Fruit fly (Drosophila melanogaster): ENCODE results near the gene Drak.

- TF ChIP-seq Sin3A (optimal IDR thresholded peaks at IDR 0.05) = no peak
- no peak for TF ChIP-seq psq (optimal IDR thresholded peaks at IDR 0.05)
- no peak for TF ChIP-seq h (optimal IDR thresholded peaks at IDR 0.05)
- TF ChIP-seq Myc (optimal IDR thresholded peaks at IDR 0.05) = no peak
- no peak for TF ChIP-seq insv (optimal IDR thresholded peaks at IDR 0.05)
These were observed 50.4 kb downstream of the Drak start for dm6 chrX:11543318-11543717.
